Worm (Caenorhabditis elegans): ENCODE results near the gene act-2.

- TF ChIP-seq dpl-1 (GFP tag; optimal IDR thresholded peaks at IDR 0.05) (no peak), mxl-1 (tag; optimal IDR thresholded peaks at IDR 0.05) (no peak), ztf-25 (GFP tag; IDR thresholded peaks at IDR 0.05) (no peak), F57C9.4 (tag; optimal IDR thresholded peaks at IDR 0.05) (no peak)
Observed at ce11 chrV:11063115-11063514, 14.8 kb downstream of the act-2 start, which contains the start of gene T04C12.9.

Data from whole organism, young adult.